Worm (Caenorhabditis elegans) whole organism, young adult: ENCODE results near the gene cdk-1.

Experiments
- ama-1 ChIP-seq, 3 experiments: fragments of 150-350 bp in 1 of 3; sonication (generic microtip) in 2 of 3; optimal IDR thresholded peaks; 2 replicates each; lab custom pipeline; 2014 to 2018; ENCODE audit warnings: missing biosample characterization in 2 of 3, missing genetic modification characterization in 2 of 3, missing genetic modification reagents in 2 of 3
- ceh-40 ChIP-seq: fragments of 200-800 bp; sonication (Bioruptor generic); IDR thresholded peaks from 2 replicates; pipeline ENCODE4 v1.3.6; 2022; ENCODE audit warnings: missing genetic modification characterization, missing compliant biosample characterization
- mcd-1 ChIP-seq: fragments of 200-800 bp; sonication (Bioruptor generic); IDR thresholded peaks from 2 replicates; pipeline ENCODE4 v1.3.6; 2022; ENCODE audit warnings: missing genetic modification reagents, missing genetic modification characterization, missing compliant biosample characterization

DNA sequence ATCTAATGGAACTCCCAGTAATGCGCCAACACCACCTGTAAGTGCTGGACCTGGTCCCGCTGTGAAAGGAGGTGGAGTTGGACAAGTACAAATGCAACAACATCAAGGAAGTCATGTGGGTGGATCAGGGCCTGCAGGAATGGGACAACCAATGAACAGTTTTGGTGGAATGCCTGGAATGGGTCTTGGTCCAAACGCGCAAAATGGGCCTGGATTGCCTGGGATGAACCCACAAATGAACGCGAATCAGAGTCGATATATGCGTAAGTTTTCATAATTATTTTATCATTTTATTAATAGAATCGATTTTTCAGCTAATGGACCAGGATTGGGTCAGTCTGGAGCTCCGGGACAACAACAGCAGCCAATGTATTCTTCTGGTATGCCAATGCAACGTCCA is 25.1 kb downstream of the cdk-1 start:
- no peak for TF ChIP-seq ama-1 (optimal IDR thresholded peaks at IDR 0.05; lab: Kevin White, UChicago)
- no peak for TF ChIP-seq ama-1 (GFP tag; optimal IDR thresholded peaks at IDR 0.05; lab: Kevin White, UChicago)
- no peak for TF ChIP-seq mcd-1
- TF ChIP-seq ceh-40 (GFP tag; lab: Robert Waterston, UW) = no peak
